Fruit fly (Drosophila melanogaster) whole organism, embryonic: ENCODE data around the gene CG15461.
A peak's percentile ranks its signal among the peaks of the same experiment; 100 is the strongest.

Experiments
- Ada2b ChIP-seq: fragments of 200-800 bp; sonication (Bioruptor generic); IDR thresholded peaks from 2 replicates; pipeline ENCODE4 v1.3.6; 2022; ENCODE audit warnings: missing biosample characterization, missing genetic modification characterization
- Atf3 ChIP-seq: fragments of 200-800 bp; sonication (Bioruptor generic); optimal IDR thresholded peaks from 3 replicates; lab custom pipeline; 2016; ENCODE audit warnings: missing biosample characterization, missing genetic modification characterization
- BEAF-32 ChIP-seq: fragments of 200-800 bp; sonication (Bioruptor generic); optimal IDR thresholded peaks from 3 replicates; lab custom pipeline; 2017; ENCODE audit warnings: missing biosample characterization, missing genetic modification characterization, mild to moderate bottlenecking, moderate library complexity, missing genetic modification reagents
- CG1024 ChIP-seq: fragments of 200-800 bp; sonication (Bioruptor generic); IDR thresholded peaks from 2 replicates; pipeline ENCODE4 v1.3.6; 2022; ENCODE audit warnings: missing biosample characterization, missing genetic modification characterization
- CG11093 ChIP-seq: fragments of 200-800 bp; sonication (Bioruptor generic); IDR thresholded peaks from 3 replicates; pipeline ENCODE4 v1.3.6; 2022; ENCODE audit warnings: missing biosample characterization, missing genetic modification characterization
- CG11504 ChIP-seq: fragments of 200-800 bp; sonication (Bioruptor generic); optimal IDR thresholded peaks from 3 replicates; lab custom pipeline; 2019; ENCODE audit warnings: missing biosample characterization, mild to moderate bottlenecking, missing genetic modification characterization, moderate library complexity
- CG12299 ChIP-seq: fragments of 200-800 bp; sonication (Bioruptor generic); optimal IDR thresholded peaks from 2 replicates; lab custom pipeline; 2018; ENCODE audit warnings: missing biosample characterization, mild to moderate bottlenecking, missing genetic modification characterization
- CG1233 ChIP-seq: fragments of 200-800 bp; sonication (Bioruptor generic); optimal IDR thresholded peaks from 4 replicates; lab custom pipeline; 2018; ENCODE audit warnings: missing biosample characterization, mild to moderate bottlenecking, missing genetic modification characterization
- CG12391 ChIP-seq: fragments of 200-800 bp; sonication (Bioruptor generic); optimal IDR thresholded peaks from 3 replicates; lab custom pipeline; 2018; ENCODE audit warnings: missing biosample characterization, mild to moderate bottlenecking, missing genetic modification characterization, moderate library complexity
- CG12659 ChIP-seq: fragments of 200-800 bp; sonication (Bioruptor generic); optimal IDR thresholded peaks from 3 replicates; lab custom pipeline; 2017; ENCODE audit warnings: mild to moderate bottlenecking, missing biosample characterization, missing genetic modification reagents, missing genetic modification characterization
- CG12744 ChIP-seq: fragments of 200-800 bp; sonication (Bioruptor generic); optimal IDR thresholded peaks from 2 replicates; lab custom pipeline; 2016; ENCODE audit warnings: missing biosample characterization, missing genetic modification characterization
- CG13894 ChIP-seq: fragments of 200-800 bp; sonication (Bioruptor generic); optimal IDR thresholded peaks from 3 replicates; lab custom pipeline; 2018; ENCODE audit warnings: missing biosample characterization, mild to moderate bottlenecking, missing genetic modification characterization, moderate library complexity
- CG17385 ChIP-seq: fragments of 200-800 bp; sonication (Bioruptor generic); optimal IDR thresholded peaks from 3 replicates; lab custom pipeline; 2018; ENCODE audit warnings: missing biosample characterization, mild to moderate bottlenecking, missing genetic modification characterization
- CG18011 ChIP-seq: fragments of 200-800 bp; sonication (Bioruptor generic); optimal IDR thresholded peaks from 2 replicates; lab custom pipeline; 2017; ENCODE audit warnings: missing biosample characterization, missing genetic modification characterization, mild to moderate bottlenecking, moderate library complexity, missing genotype
- CG2116 ChIP-seq: fragments of 200-800 bp; sonication (Bioruptor generic); optimal IDR thresholded peaks from 3 replicates; lab custom pipeline; 2018; ENCODE audit warnings: missing biosample characterization, mild to moderate bottlenecking, missing genetic modification characterization
- CG2199 ChIP-seq: fragments of 200-800 bp; sonication (Bioruptor generic); IDR thresholded peaks from 3 replicates; pipeline ENCODE4 v1.3.6; 2022; ENCODE audit warnings: missing biosample characterization, missing genetic modification characterization
- CG6765 ChIP-seq: fragments of 200-800 bp; sonication (Bioruptor generic); optimal IDR thresholded peaks from 3 replicates; lab custom pipeline; 2017; ENCODE audit warnings: missing biosample characterization, mild to moderate bottlenecking, missing genetic modification characterization
- CG7271 ChIP-seq: fragments of 200-800 bp; sonication (Bioruptor generic); optimal IDR thresholded peaks from 2 replicates; lab custom pipeline; 2018; ENCODE audit warnings: missing biosample characterization, mild to moderate bottlenecking, missing genetic modification characterization, moderate library complexity
- CG8478 ChIP-seq: fragments of >200 bp; optimal IDR thresholded peaks from 2 replicates; lab custom pipeline; 2018
- CG8924 ChIP-seq: fragments of 200-800 bp; optimal IDR thresholded peaks from 3 replicates; lab custom pipeline; 2019; ENCODE audit warnings: missing biosample characterization, mild to moderate bottlenecking, missing genetic modification characterization, moderate library complexity
- CG9215 ChIP-seq: fragments of 200-800 bp; sonication (Bioruptor generic); IDR thresholded peaks from 2 replicates; pipeline ENCODE4 v1.3.6; 2022; ENCODE audit warnings: missing biosample characterization, missing genetic modification characterization
- Chrac-16 ChIP-seq: fragments of 200-800 bp; sonication (Bioruptor generic); optimal IDR thresholded peaks from 3 replicates; lab custom pipeline; 2016; ENCODE audit warnings: missing biosample characterization, missing genetic modification characterization
- CkIIα-i1 ChIP-seq: fragments of 200-800 bp; sonication (Bioruptor generic); IDR thresholded peaks from 2 replicates; pipeline ENCODE4 v1.3.6; 2022; ENCODE audit warnings: missing biosample characterization, missing genetic modification characterization
- E2f1 ChIP-seq: fragments of 200-800 bp; sonication (Bioruptor generic); IDR thresholded peaks from 2 replicates; pipeline ENCODE4 v1.3.6; 2022; ENCODE audit warnings: missing biosample characterization, missing genetic modification characterization
- Eip74EF ChIP-seq, 2 experiments: fragments of 200-800 bp in 1 of 2; fragments of >200 bp in 1 of 2; sonication (Bioruptor generic) in 1 of 2; optimal IDR thresholded peaks; 2 replicates each; lab custom pipeline; 2017 to 2019; ENCODE audit warnings: missing biosample characterization in 2 of 2, missing genetic modification characterization in 2 of 2, mild to moderate bottlenecking in 1 of 2, moderate library complexity in 1 of 2
- H15 ChIP-seq: fragments of 200-800 bp; sonication (Bioruptor generic); IDR thresholded peaks from 3 replicates; pipeline ENCODE4 v1.3.6; 2022; ENCODE audit warnings: missing biosample characterization, missing genetic modification characterization
- Hey ChIP-seq: fragments of 200-800 bp; sonication (Bioruptor generic); optimal IDR thresholded peaks from 3 replicates; lab custom pipeline; 2018; ENCODE audit warnings: missing biosample characterization, mild to moderate bottlenecking, missing genetic modification characterization
- Lpt ChIP-seq: fragments of >200 bp; optimal IDR thresholded peaks from 2 replicates; lab custom pipeline; 2018; ENCODE audit warnings: missing biosample characterization, missing genetic modification characterization
- Optix ChIP-seq: fragments of 200-800 bp; sonication (Bioruptor generic); IDR thresholded peaks from 3 replicates; pipeline ENCODE4 v1.3.6; 2022; ENCODE audit warnings: missing biosample characterization, missing genetic modification characterization
- Scr ChIP-seq: fragments of 200-800 bp; sonication (Bioruptor generic); IDR thresholded peaks from 2 replicates; pipeline ENCODE4 v1.3.6; 2022; ENCODE audit warnings: missing biosample characterization, missing genetic modification characterization; ENCODE audit not compliant: partially characterized antibody
- Sry-β ChIP-seq: fragments of 200-800 bp; sonication (Bioruptor generic); optimal IDR thresholded peaks from 2 replicates; lab custom pipeline; 2018; ENCODE audit warnings: missing biosample characterization, mild to moderate bottlenecking, missing genetic modification characterization, moderate library complexity
- Tbp ChIP-seq: fragments of >200 bp; optimal IDR thresholded peaks from 2 replicates; lab custom pipeline; 2018; ENCODE audit warnings: missing biosample characterization, missing genetic modification characterization
- aop ChIP-seq: fragments of 200-800 bp; sonication (Bioruptor generic); IDR thresholded peaks from 2 replicates; pipeline ENCODE4 v1.3.6; 2022; ENCODE audit warnings: missing biosample characterization, missing genetic modification characterization
- cad ChIP-seq: fragments of >200 bp; optimal IDR thresholded peaks from 2 replicates; lab custom pipeline; 2017; ENCODE audit warnings: missing biosample characterization, missing genetic modification characterization
- cg ChIP-seq: fragments of 200-800 bp; sonication (Bioruptor generic); optimal IDR thresholded peaks from 3 replicates; lab custom pipeline; 2019; ENCODE audit warnings: missing biosample characterization, mild to moderate bottlenecking, missing genetic modification characterization, moderate library complexity
- chm ChIP-seq: fragments of 200-800 bp; sonication (Bioruptor generic); IDR thresholded peaks from 2 replicates; pipeline ENCODE4 v1.3.6; 2022; ENCODE audit warnings: missing biosample characterization, missing genetic modification characterization
- danr ChIP-seq: fragments of 200-800 bp; sonication (Bioruptor generic); IDR thresholded peaks from 2 replicates; pipeline ENCODE4 v1.3.6; 2022; ENCODE audit warnings: missing biosample characterization, missing genetic modification characterization
- exex ChIP-seq: fragments of 200-800 bp; sonication (Bioruptor generic); optimal IDR thresholded peaks from 4 replicates; lab custom pipeline; 2018; ENCODE audit warnings: missing biosample characterization, mild to moderate bottlenecking, missing genetic modification characterization, moderate library complexity
- eyg ChIP-seq: fragments of 200-800 bp; sonication (Bioruptor generic); optimal IDR thresholded peaks from 3 replicates; lab custom pipeline; 2016; ENCODE audit warnings: missing biosample characterization, missing genetic modification characterization
- fu2 ChIP-seq: fragments of 200-800 bp; sonication (Bioruptor generic); optimal IDR thresholded peaks from 2 replicates; lab custom pipeline; 2016; ENCODE audit warnings: missing biosample characterization, missing genetic modification characterization
- gcm ChIP-seq: fragments of 200-800 bp; sonication (Bioruptor generic); optimal IDR thresholded peaks from 2 replicates; lab custom pipeline; 2019; ENCODE audit warnings: missing biosample characterization, mild to moderate bottlenecking, missing genetic modification characterization, moderate library complexity
- hb ChIP-seq: fragments of 200-800 bp; sonication (Bioruptor generic); IDR thresholded peaks from 3 replicates; pipeline ENCODE4 v1.3.6; 2022; ENCODE audit warnings: missing biosample characterization, missing genetic modification characterization; ENCODE audit not compliant: partially characterized antibody
- kni ChIP-seq: fragments of 200-800 bp; sonication (Bioruptor generic); optimal IDR thresholded peaks from 3 replicates; lab custom pipeline; 2017; ENCODE audit warnings: mild to moderate bottlenecking, missing biosample characterization, missing genetic modification reagents, missing genetic modification characterization
- pan ChIP-seq, 4 experiments: fragments of >200 bp in 3 of 4; fragments of 200-800 bp in 1 of 4; sonication (Bioruptor generic) in 1 of 4; optimal IDR thresholded peaks in 3 of 4; IDR thresholded peaks in 1 of 4; 2 replicates each; pipeline versions ENCODE4 v1.3.6 to Lab custom; 2017 to 2022; ENCODE audit warnings: missing biosample characterization in 2 of 4, missing genetic modification characterization in 2 of 4, mixed read lengths in 1 of 4
- rib ChIP-seq: fragments of 200-800 bp; sonication (Bioruptor generic); IDR thresholded peaks from 2 replicates; pipeline ENCODE4 v1.3.6; 2022; ENCODE audit warnings: missing biosample characterization, missing genetic modification characterization
- schlank ChIP-seq: fragments of 200-800 bp; sonication (Bioruptor generic); optimal IDR thresholded peaks from 2 replicates; lab custom pipeline; 2018; ENCODE audit warnings: missing biosample characterization, mild to moderate bottlenecking, missing genetic modification characterization
- sens ChIP-seq: fragments of 200-800 bp; sonication (Bioruptor generic); peaks from one replicate; lab custom pipeline; 2016; ENCODE audit warnings: missing biosample characterization, missing genetic modification characterization
- tap ChIP-seq: fragments of 200-800 bp; optimal IDR thresholded peaks from 3 replicates; lab custom pipeline; 2019; ENCODE audit warnings: missing biosample characterization, mild to moderate bottlenecking, missing genetic modification characterization, moderate library complexity
- ttk ChIP-seq: fragments of 200-800 bp; sonication (Bioruptor generic); IDR thresholded peaks from 2 replicates; pipeline ENCODE4 v2.1.2; 2022; ENCODE audit warnings: missing biosample characterization, missing genetic modification characterization
- z ChIP-seq: fragments of 200-800 bp; sonication (Bioruptor generic); IDR thresholded peaks from 3 replicates; pipeline ENCODE4 v1.3.6; 2022; ENCODE audit warnings: missing biosample characterization, missing genetic modification characterization
- zen ChIP-seq: fragments of 200-800 bp; sonication (Bioruptor generic); optimal IDR thresholded peaks from 3 replicates; lab custom pipeline; 2018; ENCODE audit warnings: missing biosample characterization, mild to moderate bottlenecking, missing genetic modification characterization, moderate library complexity

The CG15461 gene

DNA sequence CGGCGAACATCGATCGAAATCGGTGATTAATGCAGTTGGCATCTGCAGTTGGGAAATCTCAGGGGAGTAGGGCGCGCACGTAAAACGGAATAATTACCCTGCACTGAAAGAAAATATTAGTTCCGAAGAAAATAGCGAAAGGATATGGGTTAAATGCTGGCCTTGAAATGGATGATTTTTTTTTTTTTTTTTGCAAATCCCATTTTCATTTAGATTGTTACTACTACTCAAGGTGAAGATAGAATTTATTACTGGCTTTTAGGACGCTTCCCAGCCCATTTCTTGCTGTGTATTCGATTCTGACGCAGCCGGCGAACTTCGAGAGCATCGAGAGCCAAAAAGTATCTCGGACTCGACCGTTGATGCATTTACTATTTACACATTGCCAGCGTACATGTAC, 33.1 kb downstream of the CG15461 start (continued):
- TF ChIP-seq pan (optimal IDR thresholded peaks at IDR 0.05; lab: Kevin White, UChicago) = no peak
- TF ChIP-seq pan (GFP tag; optimal IDR thresholded peaks at IDR 0.05 in 1 of 2, IDR thresholded peaks at IDR 0.05 in 1 of 2) = peak in 1 of 2 experiments; percentile 57
- TF ChIP-seq Scr = no peak
- peak; percentile 65 for TF ChIP-seq CG11504 (tag; lab: Kevin White, UChicago)
- no peak for TF ChIP-seq Sry-β (GFP tag; lab: Kevin White, UChicago)
- TF ChIP-seq Tbp = no peak
- no peak for TF ChIP-seq H15 (GFP tag; lab: Robert Waterston, UW)
- peak; percentile 26 for TF ChIP-seq fu2 (GFP tag; lab: Kevin White, UChicago)
- TF ChIP-seq Hey (tag; lab: Kevin White, UChicago) = no peak
- TF ChIP-seq Chrac-16 = peak; percentile 17
- no peak for TF ChIP-seq cad (GFP tag; lab: Kevin White, UChicago)
- TF ChIP-seq CG12391 (tag; lab: Kevin White, UChicago) = peak; percentile 48
- TF ChIP-seq exex (tag; lab: Kevin White, UChicago) = no peak
- TF ChIP-seq hb = no peak
- TF ChIP-seq CG12744 (GFP tag; lab: Kevin White, UChicago) = no peak
- TF ChIP-seq CG9215 (GFP tag; lab: Robert Waterston, UW) = no peak
- TF ChIP-seq CG1024 (GFP tag; lab: Robert Waterston, UW) = peak; percentile 24; the same call in 1 of the 2 replicates
- TF ChIP-seq CG7271 (tag; lab: Kevin White, UChicago) = no peak
- TF ChIP-seq schlank (tag; lab: Kevin White, UChicago) = no peak
- TF ChIP-seq gcm (GFP tag; lab: Kevin White, UChicago) = no peak
- TF ChIP-seq CG1233 = peak; percentile 9
- no peak for TF ChIP-seq CkIIα-i1 (GFP tag; lab: Robert Waterston, UW)
- TF ChIP-seq tap (tag; lab: Kevin White, UChicago) = no peak
- TF ChIP-seq aop (GFP tag; lab: Robert Waterston, UW) = no peak
- TF ChIP-seq CG11093 (GFP tag; lab: Robert Waterston, UW) = 0 out of 3 replicates have a peak, but pooled peaks have one; percentile 38
- no peak for TF ChIP-seq CG12299
- no peak for TF ChIP-seq BEAF-32 (GFP tag; lab: Kevin White, UChicago)
- TF ChIP-seq Ada2b (GFP tag; lab: Robert Waterston, UW) = peak; percentile 50
- no peak for TF ChIP-seq rib (GFP tag; lab: Robert Waterston, UW)
- TF ChIP-seq Optix (GFP tag; lab: Robert Waterston, UW) = no peak
- TF ChIP-seq CG12659 (GFP tag; lab: Kevin White, UChicago) = peak; percentile 36
- TF ChIP-seq CG17385 (GFP tag; lab: Kevin White, UChicago) = peak; percentile 44
- TF ChIP-seq Atf3 (GFP tag; lab: Kevin White, UChicago) = no peak
- TF ChIP-seq zen (tag; lab: Kevin White, UChicago) = no peak
- no peak for TF ChIP-seq Lpt (GFP tag; lab: Kevin White, UChicago)
- TF ChIP-seq CG13894 (tag; lab: Kevin White, UChicago) = no peak
- TF ChIP-seq kni (GFP tag; lab: Kevin White, UChicago) = no peak
- TF ChIP-seq z (GFP tag; lab: Robert Waterston, UW) = no peak
- TF ChIP-seq CG2116 (GFP tag; lab: Kevin White, UChicago) = no peak
- TF ChIP-seq eyg (GFP tag; lab: Kevin White, UChicago) = no peak
- TF ChIP-seq E2f1 (GFP tag; lab: Robert Waterston, UW) = 0 out of 2 replicates have a peak, but pooled peaks have one; percentile 39
- TF ChIP-seq CG8478 (lab: Kevin White, UChicago) = no peak
- TF ChIP-seq chm (GFP tag; lab: Robert Waterston, UW) = no peak
- TF ChIP-seq ttk = no peak
- peak; percentile 92 for TF ChIP-seq sens (GFP tag; lab: Kevin White, UChicago)
- TF ChIP-seq cg (GFP tag; lab: Kevin White, UChicago) = no peak
- TF ChIP-seq danr (GFP tag; lab: Robert Waterston, UW) = no peak
- no peak for TF ChIP-seq CG8924 (tag; lab: Kevin White, UChicago)
- no peak for TF ChIP-seq CG2199
- TF ChIP-seq CG6765 = no peak
- no peak for TF ChIP-seq Eip74EF (GFP tag; optimal IDR thresholded peaks at IDR 0.05; lab: Kevin White, UChicago)
- TF ChIP-seq CG18011 (GFP tag; lab: Kevin White, UChicago) = no peak
